Fruit fly (Drosophila melanogaster): ENCODE measurements around the gene CG3061.

The CG3061 gene

DNA sequence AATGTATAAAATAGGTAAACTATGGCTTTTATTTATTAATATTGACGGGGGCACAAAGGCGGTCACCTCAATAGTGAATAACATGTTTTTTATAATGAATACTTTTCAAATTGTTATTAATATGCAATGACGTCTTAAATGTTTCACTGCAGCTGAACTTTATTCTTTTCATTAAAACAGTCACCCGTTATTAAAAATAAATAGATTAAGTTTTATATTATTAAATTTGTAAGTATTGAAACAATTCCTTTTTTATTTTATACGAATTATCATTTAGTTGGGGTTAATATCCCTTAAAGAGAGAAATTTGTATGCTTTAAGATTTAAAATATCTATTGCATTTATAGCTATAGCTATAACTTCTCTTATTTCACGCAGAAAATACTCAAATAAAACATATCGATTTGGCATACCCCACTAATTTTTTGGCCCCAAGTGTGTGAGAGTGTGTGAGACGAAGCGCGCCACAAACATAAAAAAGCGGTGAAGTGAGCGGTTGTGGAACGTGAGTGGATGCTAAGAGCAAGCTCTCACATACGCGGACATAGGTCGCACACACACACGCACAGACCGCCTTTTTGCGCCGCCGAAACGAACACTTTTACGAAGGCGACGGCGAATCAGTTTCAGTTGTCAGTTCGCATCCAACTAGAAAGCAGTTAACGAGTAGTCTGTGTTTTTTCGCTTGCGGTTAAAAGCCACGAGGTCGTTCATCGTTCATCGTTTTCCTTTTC is 24.3 kb downstream of the CG3061 start, which contains the start of gene foxo (continued):
- TF ChIP-seq dan (GFP tag; IDR thresholded peaks at IDR 0.05), result no peak
- peak; percentile 71; the same call in 1 of the 2 replicates for TF ChIP-seq chm (GFP tag; IDR thresholded peaks at IDR 0.05)
- TF ChIP-seq NK7.1 (GFP tag; optimal IDR thresholded peaks at IDR 0.05), result no peak
- TF ChIP-seq nerfin-1 (tag; optimal IDR thresholded peaks at IDR 0.05), result peak; percentile 80
- TF ChIP-seq ems (GFP tag; optimal IDR thresholded peaks at IDR 0.05), result no peak
- no peak for TF ChIP-seq pum (GFP tag; optimal IDR thresholded peaks at IDR 0.05)
- no peak; the same call in 1 of the 2 replicates for TF ChIP-seq ttk (GFP tag; IDR thresholded peaks at IDR 0.05)
- peak; percentile 92 for TF ChIP-seq CG10147 (GFP tag; optimal IDR thresholded peaks at IDR 0.05)
- no peak; the same call in 1 of the 2 replicates for TF ChIP-seq amos (GFP tag; IDR thresholded peaks at IDR 0.05; ENCODE audit: partially characterized antibody)
- peak in 1 of 2 experiments; percentile 94 for TF ChIP-seq Hr51 (GFP tag; optimal IDR thresholded peaks at IDR 0.05)
- no peak for TF ChIP-seq C15 (GFP tag; IDR thresholded peaks at IDR 0.05)
- TF ChIP-seq Atf3 (GFP tag; optimal IDR thresholded peaks at IDR 0.05), result no peak
- no peak for TF ChIP-seq hb (GFP tag; IDR thresholded peaks at IDR 0.05; ENCODE audit: partially characterized antibody)
- peak; percentile 87 for TF ChIP-seq Asciz (GFP tag; optimal IDR thresholded peaks at IDR 0.05)
- no peak for TF ChIP-seq danr (GFP tag; IDR thresholded peaks at IDR 0.05)
- TF ChIP-seq Bgb (GFP tag; IDR thresholded peaks at IDR 0.05; ENCODE audit: partially characterized antibody), result peak; percentile 64
- TF ChIP-seq dmrt11E (tag; optimal IDR thresholded peaks at IDR 0.05), result peak; percentile 18
- TF ChIP-seq sens-2 (GFP tag; IDR thresholded peaks at IDR 0.05), result no peak
- peak; percentile 86 for TF ChIP-seq CG17829 (tag; optimal IDR thresholded peaks at IDR 0.05)
- peak; percentile 53 for TF ChIP-seq CG12942 (GFP tag; optimal IDR thresholded peaks at IDR 0.05)
- peak; percentile 74 for TF ChIP-seq scrt (GFP tag; optimal IDR thresholded peaks at IDR 0.05)
- TF ChIP-seq en (GFP tag; optimal IDR thresholded peaks at IDR 0.05), result no peak
- TF ChIP-seq Dip2 (GFP tag; IDR thresholded peaks at IDR 0.05), result no peak
- TF ChIP-seq CG1832 (GFP tag; optimal IDR thresholded peaks at IDR 0.05), result no peak
- TF ChIP-seq Hr78 (GFP tag; optimal IDR thresholded peaks at IDR 0.05), result peak in 1 of 2 experiments; percentile 62
- TF ChIP-seq rib (GFP tag; IDR thresholded peaks at IDR 0.05), result peak; percentile 72
- TF ChIP-seq NFAT (GFP tag; IDR thresholded peaks at IDR 0.05), result no peak
- TF ChIP-seq ac (GFP tag; optimal IDR thresholded peaks at IDR 0.05), result no peak
- no peak for TF ChIP-seq HLH4C (GFP tag; IDR thresholded peaks at IDR 0.05; ENCODE audit: partially characterized antibody)
- 0 out of 3 replicates have a peak, but pooled peaks have one; percentile 14 for TF ChIP-seq CG7357 (GFP tag; IDR thresholded peaks at IDR 0.05)
- TF ChIP-seq CG11560 (tag; IDR thresholded peaks at IDR 0.05), result no peak
- TF ChIP-seq bsh (GFP tag; optimal IDR thresholded peaks at IDR 0.05), result peak in 1 of 2 experiments; percentile 77
- peak; percentile 36 for TF ChIP-seq HLH54F (GFP tag; optimal IDR thresholded peaks at IDR 0.05)
- TF ChIP-seq schlank (tag; optimal IDR thresholded peaks at IDR 0.05), result no peak
- peak; percentile 82 for TF ChIP-seq sens (GFP tag)
- peak; percentile 42 for TF ChIP-seq Mes4 (GFP tag; optimal IDR thresholded peaks at IDR 0.05)
- TF ChIP-seq zfh2 (GFP tag; optimal IDR thresholded peaks at IDR 0.05), result peak; percentile 33
- TF ChIP-seq zen (tag; optimal IDR thresholded peaks at IDR 0.05), result peak; percentile 48
- peak; percentile 84 for TF ChIP-seq CG9437 (GFP tag; optimal IDR thresholded peaks at IDR 0.05)
- TF ChIP-seq slbo (GFP tag; IDR thresholded peaks at IDR 0.05), result peak; percentile 53
- TF ChIP-seq CG18764 (GFP tag; optimal IDR thresholded peaks at IDR 0.05), result peak; percentile 15
- TF ChIP-seq CG7928 (GFP tag; optimal IDR thresholded peaks at IDR 0.05), result no peak
- TF ChIP-seq CG2116 (GFP tag; optimal IDR thresholded peaks at IDR 0.05), result peak; percentile 56
- peak; percentile 88 for TF ChIP-seq PHDP (tag; optimal IDR thresholded peaks at IDR 0.05)
- peak; percentile 46 for TF ChIP-seq tin (GFP tag; optimal IDR thresholded peaks at IDR 0.05)
- TF ChIP-seq CG30020 (tag; optimal IDR thresholded peaks at IDR 0.05), result peak; percentile 58
- TF ChIP-seq Myb (GFP tag; optimal IDR thresholded peaks at IDR 0.05), result no peak
- peak; percentile 79 for TF ChIP-seq salm (tag; optimal IDR thresholded peaks at IDR 0.05)
- peak; percentile 84 for TF ChIP-seq Dek (tag; optimal IDR thresholded peaks at IDR 0.05)
